Fruit fly (Drosophila melanogaster) whole organism, pupa: ENCODE measurements around the gene CG31269.

Source experiments
- CG10348 ChIP-seq: fragments of 200-800 bp; sonication (Bioruptor generic); IDR thresholded peaks from 2 replicates; pipeline ENCODE4 v1.3.6; 2022; ENCODE audit warnings: missing biosample characterization, missing genetic modification characterization
- CG12605 ChIP-seq: fragments of 200-800 bp; sonication (Bioruptor generic); IDR thresholded peaks from 2 replicates; pipeline ENCODE4 v1.3.6; 2022; ENCODE audit warnings: missing biosample characterization, missing genetic modification characterization
- CG13204 ChIP-seq: fragments of 200-800 bp; sonication (Bioruptor generic); optimal IDR thresholded peaks from 2 replicates; lab custom pipeline; 2018; ENCODE audit warnings: missing biosample characterization, mild to moderate bottlenecking, missing genetic modification characterization, moderate library complexity
- CG14655 ChIP-seq: fragments of 200-800 bp; sonication (Bioruptor generic); optimal IDR thresholded peaks from 3 replicates; lab custom pipeline; 2017; ENCODE audit warnings: mild to moderate bottlenecking, missing biosample characterization, missing genetic modification reagents, missing genetic modification characterization
- CG15710 ChIP-seq: fragments of 200-800 bp; sonication (Bioruptor generic); optimal IDR thresholded peaks from 2 replicates; lab custom pipeline; 2018; ENCODE audit warnings: missing biosample characterization, mild to moderate bottlenecking, missing genetic modification characterization, moderate library complexity
- CG17806 ChIP-seq: fragments of 200-800 bp; sonication (Bioruptor generic); optimal IDR thresholded peaks from 2 replicates; lab custom pipeline; 2018; ENCODE audit warnings: missing biosample characterization, mild to moderate bottlenecking, missing genetic modification characterization, moderate library complexity
- CG32121 ChIP-seq: fragments of 200-800 bp; sonication (Bioruptor generic); IDR thresholded peaks from 2 replicates; pipeline ENCODE4 v1.3.6; 2022; ENCODE audit warnings: missing biosample characterization, missing genetic modification characterization
- CG4496 ChIP-seq: fragments of 200-800 bp; sonication (Bioruptor generic); IDR thresholded peaks from 3 replicates; pipeline ENCODE4 v1.3.6; 2022; ENCODE audit warnings: missing biosample characterization, missing genetic modification characterization
- CG8159 ChIP-seq: fragments of 200-800 bp; sonication (Bioruptor generic); optimal IDR thresholded peaks from 3 replicates; lab custom pipeline; 2018; ENCODE audit warnings: missing biosample characterization, mild to moderate bottlenecking, missing genetic modification characterization, moderate library complexity
- CG8301 ChIP-seq: fragments of 200-800 bp; sonication (Bioruptor generic); optimal IDR thresholded peaks from 2 replicates; lab custom pipeline; 2018; ENCODE audit warnings: missing biosample characterization, mild to moderate bottlenecking, missing genetic modification characterization
- CG9948 ChIP-seq: fragments of 200-800 bp; sonication (Bioruptor generic); optimal IDR thresholded peaks from 2 replicates; lab custom pipeline; 2018; ENCODE audit warnings: missing biosample characterization, mild to moderate bottlenecking, missing genetic modification characterization, moderate library complexity
- D1 ChIP-seq: fragments of 200-800 bp; sonication (Bioruptor generic); optimal IDR thresholded peaks from 2 replicates; lab custom pipeline; 2018; ENCODE audit warnings: missing biosample characterization, mild to moderate bottlenecking, missing genetic modification characterization, moderate library complexity
- EcR ChIP-seq: fragments of 200-800 bp; sonication (Bioruptor generic); optimal IDR thresholded peaks from 3 replicates; lab custom pipeline; 2019; ENCODE audit warnings: missing biosample characterization, missing genetic modification characterization, mild to moderate bottlenecking, moderate library complexity, missing genetic modification reagents
- Ets98B ChIP-seq: fragments of 200-800 bp; sonication (Bioruptor generic); IDR thresholded peaks from 2 replicates; pipeline ENCODE4 v1.3.6; 2022; ENCODE audit warnings: missing biosample characterization, missing genetic modification characterization
- Pif1A ChIP-seq: fragments of 200-800 bp; sonication (Bioruptor generic); optimal IDR thresholded peaks from 3 replicates; lab custom pipeline; 2016; ENCODE audit warnings: missing biosample characterization, missing genetic modification characterization
- Pif1B ChIP-seq: fragments of 200-800 bp; sonication (Bioruptor generic); optimal IDR thresholded peaks from 3 replicates; lab custom pipeline; 2016; ENCODE audit warnings: missing biosample characterization, missing genetic modification characterization
- Snoo ChIP-seq: fragments of 200-800 bp; sonication (Bioruptor generic); optimal IDR thresholded peaks from 3 replicates; lab custom pipeline; 2017; ENCODE audit warnings: missing biosample characterization, mild to moderate bottlenecking, missing genetic modification characterization, inconsistent platforms
- fd96Ca ChIP-seq: fragments of 200-800 bp; sonication (Bioruptor generic); IDR thresholded peaks from 3 replicates; pipeline ENCODE4 v1.3.6; 2022; ENCODE audit warnings: missing biosample characterization, missing genetic modification characterization
- gl ChIP-seq: fragments of 200-800 bp; sonication (Bioruptor generic); optimal IDR thresholded peaks from 2 replicates; lab custom pipeline; 2018; ENCODE audit warnings: missing biosample characterization, mild to moderate bottlenecking, missing genetic modification characterization

The CG31269 gene

DNA sequence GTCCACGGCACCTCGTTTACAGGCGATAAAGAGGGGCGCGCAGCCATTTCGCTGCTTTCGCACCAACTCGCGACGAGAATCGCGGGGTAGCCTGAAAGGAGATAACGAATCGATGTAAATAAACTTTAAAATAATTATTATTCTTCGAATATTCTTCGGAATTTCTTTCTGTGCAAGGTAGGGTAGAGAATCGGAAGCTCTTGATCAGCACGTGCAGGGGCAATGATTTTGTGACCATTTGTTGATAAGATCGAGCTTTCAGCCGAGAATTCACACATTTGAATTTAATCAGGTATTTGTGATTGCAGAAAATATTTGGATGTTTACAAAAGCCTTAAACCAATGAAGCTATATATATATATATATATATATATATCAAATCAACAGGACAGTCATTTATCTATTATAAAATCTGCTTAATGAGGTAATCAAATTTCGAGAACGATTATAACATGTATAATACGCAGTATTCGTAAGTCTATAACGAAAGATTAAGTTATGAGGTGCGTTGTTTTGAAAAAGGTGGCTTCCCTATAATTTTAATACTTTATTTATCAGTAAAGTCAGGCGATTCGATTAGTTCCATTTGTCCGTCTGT lies 20.8 kb downstream of the CG31269 start:
- TF ChIP-seq Snoo = no peak
- TF ChIP-seq CG17806 (tag; lab: Kevin White, UChicago) = no peak
- no peak for TF ChIP-seq CG10348 (GFP tag; lab: Robert Waterston, UW)
- TF ChIP-seq Pif1B (GFP tag; lab: Kevin White, UChicago) = no peak
- no peak for TF ChIP-seq CG15710 (tag; lab: Kevin White, UChicago)
- no peak for TF ChIP-seq CG8301
- no peak for TF ChIP-seq CG4496 (GFP tag; lab: Robert Waterston, UW)
- TF ChIP-seq fd96Ca (GFP tag; lab: Robert Waterston, UW) = no peak
- no peak for TF ChIP-seq Pif1A (GFP tag; lab: Kevin White, UChicago)
- TF ChIP-seq gl (tag; lab: Kevin White, UChicago) = no peak
- no peak for TF ChIP-seq CG12605 (GFP tag; lab: Robert Waterston, UW)
- TF ChIP-seq EcR (GFP tag; lab: Kevin White, UChicago) = no peak
- TF ChIP-seq CG8159 = no peak
- no peak for TF ChIP-seq CG14655 (GFP tag; lab: Kevin White, UChicago)

DNA sequence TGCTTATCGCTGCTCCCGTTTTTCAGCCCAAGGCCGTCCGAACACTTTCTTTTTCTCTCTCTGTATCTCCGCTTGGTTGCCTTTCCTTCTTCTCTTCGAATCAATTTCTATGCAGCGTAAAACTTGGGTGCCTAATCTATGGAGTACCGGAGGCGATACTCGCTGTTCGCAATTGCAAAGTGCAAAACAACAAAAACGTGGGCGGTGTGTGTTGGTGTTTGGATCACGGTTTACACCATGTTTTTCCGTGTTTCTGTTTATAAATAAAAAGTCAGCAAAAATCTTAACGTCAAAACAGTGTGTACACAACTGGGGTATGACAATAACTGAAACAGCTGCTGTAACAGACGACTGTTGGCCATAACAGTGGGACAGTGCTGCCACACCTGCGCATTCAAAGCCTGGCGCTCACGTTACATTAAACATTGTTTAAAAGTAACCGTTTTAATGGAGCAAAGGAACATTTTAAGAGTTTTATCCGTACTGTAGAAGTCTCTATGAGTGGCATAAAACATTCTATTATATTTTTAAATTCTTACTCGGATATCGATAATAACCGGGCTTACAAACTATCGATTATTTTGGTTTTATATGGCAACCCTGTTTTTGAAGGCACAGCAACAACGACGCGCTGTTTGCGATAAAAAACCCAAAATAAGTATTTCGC lies 22.3 kb downstream of the CG31269 start, which contains the start of the genes m-cup and Det:
TSS of gene m-cup (minus strand) at position 333 of the 667 bp plus-strand sequence.
TSS of gene Det (plus strand) at position 588 of the 667 bp plus-strand sequence.
- no peak for TF ChIP-seq Ets98B (GFP tag; lab: Robert Waterston, UW)
- TF ChIP-seq CG4496 (GFP tag; lab: Robert Waterston, UW) = 0 out of 3 replicates have a peak, but pooled peaks have one; percentile 41

DNA sequence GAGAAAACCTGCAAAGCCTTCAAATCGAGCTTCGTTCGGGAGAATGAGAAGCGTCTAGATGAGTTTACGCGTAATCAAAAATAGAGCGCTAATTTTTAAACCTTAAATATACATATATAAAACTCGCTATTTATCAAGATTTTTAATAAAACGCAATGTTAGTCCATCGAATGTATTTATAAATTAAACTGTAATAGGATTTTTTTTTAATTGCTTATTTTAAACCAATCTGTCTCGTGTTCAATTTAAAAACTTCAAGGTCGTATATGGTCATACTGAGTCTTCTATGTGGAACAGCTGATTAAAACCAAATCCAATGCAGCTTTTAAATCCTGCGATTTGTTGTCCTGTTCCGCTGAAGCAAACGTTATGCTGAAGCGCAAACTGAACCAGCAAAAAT lies 23.4 kb downstream of the CG31269 start, which contains the start of gene Smug:
TSS of gene Smug (plus strand) at position 301 of the 400 bp plus-strand sequence.
- TF ChIP-seq CG12605 (GFP tag; lab: Robert Waterston, UW) (no peak), CG4496 (GFP tag; lab: Robert Waterston, UW) (no peak), CG32121 (GFP tag; lab: Robert Waterston, UW) (no peak), CG10348 (GFP tag; lab: Robert Waterston, UW) (no peak), CG17806 (tag; lab: Kevin White, UChicago) (no peak), CG8159 (no peak), Pif1B (GFP tag; lab: Kevin White, UChicago) (no peak), fd96Ca (GFP tag; lab: Robert Waterston, UW) (no peak), Ets98B (GFP tag; lab: Robert Waterston, UW) (no peak), gl (tag; lab: Kevin White, UChicago) (no peak), D1 (tag; lab: Kevin White, UChicago) (no peak), CG13204 (GFP tag; lab: Kevin White, UChicago) (no peak), CG9948 (tag; lab: Kevin White, UChicago) (no peak)

DNA sequence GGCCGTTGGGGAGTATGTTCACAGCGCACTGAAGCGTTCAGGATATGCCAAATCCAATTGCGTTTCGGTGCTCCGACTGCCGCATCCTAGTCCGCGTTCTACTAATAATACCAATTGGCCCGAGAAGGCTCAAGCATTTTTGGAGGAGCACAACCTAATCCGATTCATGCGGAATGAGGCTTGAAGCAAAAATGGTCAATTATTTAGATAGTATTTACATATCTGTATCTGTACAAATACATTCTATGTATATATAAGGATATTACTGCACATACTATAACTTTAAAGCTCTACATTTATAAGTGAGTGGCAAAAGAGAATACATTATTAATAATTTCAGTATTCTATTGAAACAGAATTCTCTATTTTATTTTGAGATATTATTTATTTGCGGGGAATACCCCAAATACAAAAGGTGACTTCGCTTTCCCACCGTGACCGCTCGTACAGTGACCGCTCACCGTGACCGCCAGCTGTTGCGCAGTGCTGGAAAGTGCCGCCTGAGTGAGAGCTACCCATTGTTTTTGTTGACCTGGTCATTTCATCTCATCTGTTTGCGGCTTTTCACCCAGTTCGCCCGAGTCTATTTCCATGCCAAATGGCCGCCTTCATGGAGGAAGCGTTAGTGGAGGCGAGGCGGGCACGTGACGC lies 24.6 kb downstream of the CG31269 start, which contains the start of gene CG5292:
TSS of gene CG5292 (plus strand) at position 486 of the 651 bp plus-strand sequence.
- TF ChIP-seq gl (tag; lab: Kevin White, UChicago) (no peak), CG13204 (GFP tag; lab: Kevin White, UChicago) (no peak), Ets98B (GFP tag; lab: Robert Waterston, UW) (peak; percentile 69), CG8159 (peak; percentile 30), CG4496 (GFP tag; lab: Robert Waterston, UW) (peak; percentile 78), CG15710 (tag; lab: Kevin White, UChicago) (peak; percentile 29), Pif1B (GFP tag; lab: Kevin White, UChicago) (peak; percentile 41), Pif1A (GFP tag; lab: Kevin White, UChicago) (no peak), CG32121 (GFP tag; lab: Robert Waterston, UW) (peak; percentile 42; the same call in 1 of the 2 replicates), CG12605 (GFP tag; lab: Robert Waterston, UW) (peak; percentile 63)
